Worm (Caenorhabditis elegans) whole organism, L4 larva: ENCODE measurements around the gene nhr-212.

Experiments
- F10B5.3 ChIP-seq: sonication (generic microtip); optimal IDR thresholded peaks from 2 replicates; lab custom pipeline; 2016; ENCODE audit warnings: mild to moderate bottlenecking, missing genetic modification characterization, missing compliant biosample characterization
- F49E8.2 ChIP-seq: sonication (generic microtip); optimal IDR thresholded peaks from 2 replicates; lab custom pipeline; 2016; ENCODE audit warnings: missing compliant biosample characterization, mild to moderate bottlenecking, missing genetic modification characterization, borderline replicate concordance
- aly-2 ChIP-seq: sonication (generic microtip); optimal IDR thresholded peaks from 2 replicates; lab custom pipeline; 2018; ENCODE audit warnings: missing biosample characterization, missing genetic modification characterization
- egl-27 ChIP-seq: sonication (generic microtip); optimal IDR thresholded peaks from 3 replicates; lab custom pipeline; 2017; ENCODE audit warnings: missing biosample characterization, missing genetic modification reagents, missing genetic modification characterization
- lin-13 ChIP-seq: fragments of 150-350 bp; optimal IDR thresholded peaks from 2 replicates; lab custom pipeline; 2014; ENCODE audit warnings: missing biosample characterization, missing genetic modification reagents, missing genetic modification characterization
- mxl-2 ChIP-seq: fragments of 200-800 bp; sonication (Bioruptor generic); conservative IDR thresholded peaks from 2 replicates; pipeline ENCODE4 v1.3.6; 2022; ENCODE audit warnings: missing genetic modification reagents, missing genetic modification characterization, missing compliant biosample characterization
- nhr-102 ChIP-seq: sonication (generic microtip); optimal IDR thresholded peaks from 2 replicates; lab custom pipeline; 2016; ENCODE audit warnings: mild to moderate bottlenecking, missing genetic modification characterization, moderate library complexity, missing compliant biosample characterization
- nhr-41 ChIP-seq: fragments of 200-800 bp; sonication (Bioruptor generic); IDR thresholded peaks from 2 replicates; pipeline ENCODE4 v1.3.6; 2022; ENCODE audit warnings: missing genetic modification reagents, missing genetic modification characterization, missing compliant biosample characterization
- skn-1 ChIP-seq: fragments of 150-350 bp; optimal IDR thresholded peaks from 2 replicates; lab custom pipeline; 2014; ENCODE audit warnings: missing biosample characterization, missing genetic modification characterization
- unc-62 ChIP-seq, 3 experiments: fragments of 150-350 bp in 1 of 3; sonication (generic microtip); optimal IDR thresholded peaks in 2 of 3; peaks in 1 of 3; 1 replicate in 1 of 3; 2 replicates in 2 of 3; lab custom pipeline; 2014 to 2017; ENCODE audit warnings: missing biosample characterization in 3 of 3, missing genetic modification characterization in 3 of 3, missing genetic modification reagents in 3 of 3, missing genotype in 1 of 3
- zag-1 ChIP-seq: fragments of 150-350 bp; optimal IDR thresholded peaks from 2 replicates; lab custom pipeline; 2014; ENCODE audit warnings: missing biosample characterization, missing genetic modification characterization

- TF ChIP-seq nhr-41 (GFP tag; lab: Robert Waterston, UW), result no peak
- no peak for TF ChIP-seq mxl-2 (GFP tag; lab: Robert Waterston, UW)
- no peak for TF ChIP-seq aly-2 (tag; lab: Kevin White, UChicago)
- no peak for TF ChIP-seq lin-13 (GFP tag; lab: Kevin White, UChicago)
- TF ChIP-seq egl-27 (tag; lab: Kevin White, UChicago), result no peak
- no peak for TF ChIP-seq F10B5.3 (tag; lab: Kevin White, UChicago)
- TF ChIP-seq F49E8.2, result no peak
- no peak for TF ChIP-seq skn-1 (tag; lab: Kevin White, UChicago)
- no peak for TF ChIP-seq zag-1 (tag; lab: Kevin White, UChicago)
- peak in 1 of 2 experiments; percentile 27 for TF ChIP-seq unc-62 (GFP tag; optimal IDR thresholded peaks at IDR 0.05 in 1 of 2; lab: Kevin White, UChicago)
- no peak for TF ChIP-seq unc-62 (tag; optimal IDR thresholded peaks at IDR 0.05; lab: Kevin White, UChicago)
- no peak for TF ChIP-seq nhr-102 (tag; lab: Kevin White, UChicago)
These were observed 37.7 kb upstream of the nhr-212 start for ce11 chrV:446988-447387.
